Worm (Caenorhabditis elegans) whole organism, L3 larva: ENCODE data around the gene srh-216.

Experiments used
- ceh-82 ChIP-seq: fragments of 150-350 bp; optimal IDR thresholded peaks from 2 replicates; lab custom pipeline; 2014; ENCODE audit warnings: missing biosample characterization, missing genetic modification characterization
- ceh-9 ChIP-seq: sonication (generic microtip); optimal IDR thresholded peaks from 2 replicates; lab custom pipeline; 2018; ENCODE audit warnings: missing biosample characterization, missing genetic modification characterization
- elt-1 ChIP-seq: fragments of 150-350 bp; optimal IDR thresholded peaks from 2 replicates; lab custom pipeline; 2014; ENCODE audit warnings: missing biosample characterization, missing genetic modification characterization
- elt-2 ChIP-seq: sonication (generic microtip); optimal IDR thresholded peaks from 2 replicates; lab custom pipeline; 2016; ENCODE audit warnings: missing genetic modification reagents, mild to moderate bottlenecking, missing genetic modification characterization, missing compliant biosample characterization
- eor-1 ChIP-seq, 2 experiments: fragments of 150-350 bp; optimal IDR thresholded peaks; 2 replicates each; lab custom pipeline; 2014 to 2018; ENCODE audit warnings: missing biosample characterization in 2 of 2, missing genetic modification characterization in 2 of 2
- fkh-10 ChIP-seq: sonication (generic microtip); optimal IDR thresholded peaks from 2 replicates; lab custom pipeline; 2017; ENCODE audit warnings: missing biosample characterization, missing genetic modification reagents, missing genetic modification characterization
- nhr-11 ChIP-seq: fragments of 150-350 bp; optimal IDR thresholded peaks from 2 replicates; lab custom pipeline; 2014; ENCODE audit warnings: missing biosample characterization, missing genetic modification characterization
- nhr-237 ChIP-seq: fragments of 150-350 bp; optimal IDR thresholded peaks from 2 replicates; lab custom pipeline; 2014; ENCODE audit warnings: missing biosample characterization, missing genetic modification characterization
- nhr-77 ChIP-seq: fragments of 150-350 bp; optimal IDR thresholded peaks from 2 replicates; lab custom pipeline; 2014; ENCODE audit warnings: missing biosample characterization, missing genetic modification characterization
- pha-4 ChIP-seq: fragments of 150-350 bp; optimal IDR thresholded peaks from 2 replicates; lab custom pipeline; 2014; ENCODE audit warnings: missing biosample characterization, missing genetic modification reagents, missing genetic modification characterization
- pqm-1 ChIP-seq: fragments of 150-350 bp; optimal IDR thresholded peaks from 2 replicates; lab custom pipeline; 2017; ENCODE audit warnings: missing biosample characterization, missing genetic modification characterization, inconsistent platforms
- skn-1 ChIP-seq: fragments of 150-350 bp; optimal IDR thresholded peaks from 2 replicates; lab custom pipeline; 2014; ENCODE audit warnings: missing biosample characterization, missing genetic modification characterization
- snpc-4 ChIP-seq: fragments of 150-350 bp; optimal IDR thresholded peaks from 2 replicates; lab custom pipeline; 2014; ENCODE audit warnings: missing biosample characterization, missing genetic modification characterization
- unc-62 ChIP-seq: fragments of 150-350 bp; sonication (generic microtip); optimal IDR thresholded peaks from 4 replicates; lab custom pipeline; 2014; ENCODE audit warnings: missing biosample characterization, missing genetic modification reagents, missing genetic modification characterization

DNA sequence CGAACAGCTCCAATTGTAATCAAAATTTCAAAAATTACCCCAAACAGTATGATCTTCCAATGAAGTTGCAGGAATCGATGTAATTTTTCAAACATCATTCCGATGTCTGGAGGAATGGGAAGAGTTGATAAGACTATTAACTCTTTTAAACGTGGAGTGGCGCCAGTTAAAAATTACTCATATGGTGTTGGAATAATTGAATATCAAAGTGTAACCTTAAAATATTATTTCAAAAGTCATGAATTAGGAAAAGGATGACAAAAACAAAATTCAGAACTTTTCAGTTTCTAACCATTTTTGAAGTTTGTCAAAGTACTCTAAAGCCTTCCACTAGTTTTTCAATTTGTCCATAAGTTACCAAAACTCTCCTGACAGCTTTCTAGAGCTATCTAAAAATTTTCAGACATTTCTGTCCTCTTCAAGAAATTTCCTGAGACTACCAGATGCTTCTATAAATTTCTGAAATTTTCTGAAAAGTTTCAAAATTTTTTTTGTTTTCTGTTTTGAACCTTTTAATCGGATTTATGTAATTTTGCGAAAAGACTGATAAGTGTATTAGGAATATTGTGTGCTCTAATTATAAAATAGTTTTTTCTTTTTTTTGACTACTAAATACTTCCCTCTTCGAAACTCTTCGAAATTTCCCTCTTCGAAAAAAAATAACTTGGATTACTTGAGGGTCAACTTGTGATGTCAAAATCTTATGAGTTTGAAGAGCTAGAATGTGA, 26.7 kb upstream of the srh-216 start, which contains the start of the genes clec-35 and clec-27:
- TF ChIP-seq unc-62 (GFP tag; lab: Kevin White, UChicago) (no peak), pha-4 (tag; lab: Kevin White, UChicago) (no peak), snpc-4 (tag; lab: Kevin White, UChicago) (no peak), ceh-82 (tag; lab: Kevin White, UChicago) (no peak), ceh-9 (no peak), pqm-1 (tag; lab: Kevin White, UChicago) (no peak), nhr-11 (tag; lab: Kevin White, UChicago) (no peak), elt-2 (tag; lab: Kevin White, UChicago) (no peak), skn-1 (tag; lab: Kevin White, UChicago) (no peak), nhr-77 (tag; lab: Kevin White, UChicago) (no peak), eor-1 (tag; optimal IDR thresholded peaks at IDR 0.05; lab: Kevin White, UChicago) (no peak), fkh-10 (no peak), nhr-237 (tag; lab: Kevin White, UChicago) (no peak), elt-1 (tag; lab: Kevin White, UChicago) (no peak)
